Worm (Caenorhabditis elegans) whole organism, L1 larva: ENCODE data around the gene osgn-1.

ENCODE experiments used
- ama-1 ChIP-seq: fragments of 150-350 bp; optimal IDR thresholded peaks from 2 replicates; lab custom pipeline; 2014
- hlh-4 ChIP-seq: sonication (generic microtip); optimal IDR thresholded peaks from 2 replicates; lab custom pipeline; 2016; ENCODE audit warnings: mild to moderate bottlenecking, missing genetic modification characterization, missing compliant biosample characterization
- lin-13 ChIP-seq: fragments of 150-350 bp; optimal IDR thresholded peaks from 2 replicates; lab custom pipeline; 2014; ENCODE audit warnings: missing biosample characterization, missing genetic modification reagents, missing genetic modification characterization
- lir-3 ChIP-seq: sonication (generic microtip); optimal IDR thresholded peaks from 2 replicates; lab custom pipeline; 2016; ENCODE audit warnings: mild to moderate bottlenecking, missing genetic modification characterization, moderate library complexity, missing compliant biosample characterization; ENCODE audit not compliant: poor library complexity
- mef-2 ChIP-seq: fragments of 150-350 bp; optimal IDR thresholded peaks from 2 replicates; lab custom pipeline; 2014; ENCODE audit warnings: missing biosample characterization, missing genetic modification characterization
- mep-1 ChIP-seq: fragments of 150-350 bp; optimal IDR thresholded peaks from 2 replicates; lab custom pipeline; 2014; ENCODE audit warnings: missing biosample characterization, missing genetic modification characterization
- nhr-11 ChIP-seq: fragments of 150-350 bp; optimal IDR thresholded peaks from 2 replicates; lab custom pipeline; 2014; ENCODE audit warnings: missing biosample characterization, missing genetic modification characterization
- nhr-76 ChIP-seq: sonication (generic microtip); optimal IDR thresholded peaks from 2 replicates; lab custom pipeline; 2017; ENCODE audit warnings: missing biosample characterization, missing genetic modification characterization
- unc-130 ChIP-seq: fragments of 150-350 bp; optimal IDR thresholded peaks from 2 replicates; lab custom pipeline; 2017; ENCODE audit warnings: missing biosample characterization, missing genetic modification characterization, inconsistent platforms

DNA sequence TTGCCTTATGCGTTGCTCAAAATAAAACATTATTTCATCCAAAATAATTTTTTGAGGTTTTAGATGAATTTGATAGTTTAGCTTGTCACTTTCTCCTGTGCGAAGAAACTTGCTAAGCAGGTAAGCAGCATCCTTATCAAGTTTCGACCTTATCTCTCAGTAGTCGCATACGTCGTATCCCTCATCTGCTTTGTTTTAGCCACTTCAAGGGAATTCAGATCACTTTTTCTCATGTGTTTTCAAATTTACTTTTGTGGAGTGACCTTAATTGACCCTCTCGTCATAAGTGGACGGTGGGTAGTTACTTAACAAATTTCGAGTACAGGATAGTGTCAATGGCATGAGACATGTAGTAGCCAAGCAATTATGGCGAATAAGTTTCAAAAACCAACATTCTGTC, 29.5 kb downstream of the osgn-1 start:
- TF ChIP-seq lin-13 (GFP tag; lab: Kevin White, UChicago): no peak
- TF ChIP-seq lir-3 (tag; lab: Kevin White, UChicago): no peak
- no peak for TF ChIP-seq ama-1 (lab: Kevin White, UChicago)
- TF ChIP-seq mef-2: no peak
- no peak for TF ChIP-seq hlh-4 (tag; lab: Kevin White, UChicago)
- no peak for TF ChIP-seq nhr-11
- TF ChIP-seq nhr-76: no peak
- TF ChIP-seq mep-1: no peak
- TF ChIP-seq unc-130 (tag; lab: Kevin White, UChicago): no peak
